Fruit fly (Drosophila melanogaster): ENCODE results near the gene Hecw.

- TF ChIP-seq Hr96 (GFP tag; optimal IDR thresholded peaks at IDR 0.05) (no peak), CG14711 (tag; optimal IDR thresholded peaks at IDR 0.05) (no peak), Mnt (GFP tag; optimal IDR thresholded peaks at IDR 0.05) (peak; percentile 7), cic (GFP tag; optimal IDR thresholded peaks at IDR 0.05) (no peak), CG33017 (tag; optimal IDR thresholded peaks at IDR 0.05) (no peak), CG5204 (GFP tag; optimal IDR thresholded peaks at IDR 0.05) (no peak), CG7101 (tag; optimal IDR thresholded peaks at IDR 0.05) (peak; percentile 19), CG11617 (GFP tag; optimal IDR thresholded peaks at IDR 0.05) (peak; percentile 4), toe (GFP tag; optimal IDR thresholded peaks at IDR 0.05) (no peak), CG12768 (GFP tag; optimal IDR thresholded peaks at IDR 0.05) (no peak), kay (GFP tag; ENCODE audit: borderline replicate concordance) (no peak), cnc (optimal IDR thresholded peaks at IDR 0.05) (no peak), Clk (GFP tag; optimal IDR thresholded peaks at IDR 0.05) (no peak), pad (GFP tag; optimal IDR thresholded peaks at IDR 0.05) (peak; percentile 62)
Observed at dm6 chrX:9600818-9601732, 7.7 kb upstream of the Hecw start, which contains the start of gene Gga.
